Fruit fly (Drosophila melanogaster) whole organism, embryonic: ENCODE data around the gene CG42728.

Experiments used
- Adf1 ChIP-seq: fragments of 200-800 bp; sonication (Bioruptor generic); IDR thresholded peaks from 2 replicates; pipeline ENCODE4 v1.3.6; 2022; ENCODE audit warnings: missing biosample characterization, missing genetic modification characterization
- Aef1 ChIP-seq: fragments of 200-800 bp; sonication (Bioruptor generic); IDR thresholded peaks from 3 replicates; pipeline ENCODE4 v1.3.6; 2022; ENCODE audit warnings: missing biosample characterization, missing genetic modification characterization
- CG12769 ChIP-seq: fragments of 200-800 bp; sonication (Bioruptor generic); optimal IDR thresholded peaks from 2 replicates; lab custom pipeline; 2019; ENCODE audit warnings: missing biosample characterization, mild to moderate bottlenecking, missing genetic modification characterization, moderate library complexity
- CG14014 ChIP-seq: fragments of 200-800 bp; sonication (Bioruptor generic); IDR thresholded peaks from 2 replicates; pipeline ENCODE4 v1.3.6; 2022; ENCODE audit warnings: missing biosample characterization, missing genetic modification characterization
- CG17186 ChIP-seq: fragments of 200-800 bp; sonication (Bioruptor generic); optimal IDR thresholded peaks from 3 replicates; lab custom pipeline; 2017; ENCODE audit warnings: missing biosample characterization, missing genetic modification reagents, missing genetic modification characterization
- CG17829 ChIP-seq: fragments of 200-800 bp; optimal IDR thresholded peaks from 2 replicates; lab custom pipeline; 2019; ENCODE audit warnings: missing biosample characterization, mild to moderate bottlenecking, missing genetic modification characterization, moderate library complexity
- CG1792 ChIP-seq: fragments of 200-800 bp; sonication (Bioruptor generic); optimal IDR thresholded peaks from 2 replicates; lab custom pipeline; 2016; ENCODE audit warnings: missing biosample characterization, missing genetic modification characterization
- CG31388 ChIP-seq: fragments of 200-800 bp; sonication (Bioruptor generic); optimal IDR thresholded peaks from 2 replicates; lab custom pipeline; 2016; ENCODE audit warnings: missing biosample characterization, missing genetic modification characterization
- CG3995 ChIP-seq: fragments of 200-800 bp; sonication (Bioruptor generic); optimal IDR thresholded peaks from 3 replicates; lab custom pipeline; 2016; ENCODE audit warnings: missing biosample characterization, missing genetic modification characterization
- CG42726 ChIP-seq: fragments of 200-800 bp; sonication (Bioruptor generic); IDR thresholded peaks from 2 replicates; pipeline ENCODE4 v1.3.6; 2022; ENCODE audit warnings: missing biosample characterization, missing genetic modification characterization; ENCODE audit not compliant: partially characterized antibody
- CG4707 ChIP-seq: fragments of 200-800 bp; sonication (Bioruptor generic); optimal IDR thresholded peaks from 2 replicates; lab custom pipeline; 2018; ENCODE audit warnings: missing biosample characterization, mild to moderate bottlenecking, missing genetic modification characterization, moderate library complexity
- CG6683 ChIP-seq: fragments of 200-800 bp; sonication (Bioruptor generic); optimal IDR thresholded peaks from 2 replicates; lab custom pipeline; 2017; ENCODE audit warnings: missing biosample characterization, mild to moderate bottlenecking, missing genetic modification characterization, missing genetic modification reagents
- CG7357 ChIP-seq: fragments of 200-800 bp; sonication (Bioruptor generic); IDR thresholded peaks from 3 replicates; pipeline ENCODE4 v1.3.6; 2022; ENCODE audit warnings: missing biosample characterization, missing genetic modification characterization
- CG9215 ChIP-seq: fragments of 200-800 bp; sonication (Bioruptor generic); IDR thresholded peaks from 2 replicates; pipeline ENCODE4 v1.3.6; 2022; ENCODE audit warnings: missing biosample characterization, missing genetic modification characterization
- CkIIα-i1 ChIP-seq: fragments of 200-800 bp; sonication (Bioruptor generic); IDR thresholded peaks from 2 replicates; pipeline ENCODE4 v1.3.6; 2022; ENCODE audit warnings: missing biosample characterization, missing genetic modification characterization
- CoRest ChIP-seq: fragments of 200-800 bp; sonication (Bioruptor generic); optimal IDR thresholded peaks from 3 replicates; lab custom pipeline; 2018; ENCODE audit warnings: missing biosample characterization, mild to moderate bottlenecking, missing genetic modification characterization, moderate library complexity
- D19B ChIP-seq: fragments of 200-800 bp; sonication (Bioruptor generic); optimal IDR thresholded peaks from 2 replicates; lab custom pipeline; 2017; ENCODE audit warnings: missing biosample characterization, mild to moderate bottlenecking, missing genetic modification characterization
- Dip3 ChIP-seq: fragments of 200-800 bp; sonication (Bioruptor generic); optimal IDR thresholded peaks from 3 replicates; lab custom pipeline; 2016; ENCODE audit warnings: missing biosample characterization, missing genetic modification characterization
- HLH4C ChIP-seq: fragments of 200-800 bp; sonication (Bioruptor generic); IDR thresholded peaks from 3 replicates; pipeline ENCODE4 v1.3.6; 2022; ENCODE audit warnings: missing biosample characterization, missing genetic modification characterization; ENCODE audit not compliant: partially characterized antibody
- Lim3 ChIP-seq: fragments of 200-800 bp; sonication (Bioruptor generic); IDR thresholded peaks from 2 replicates; pipeline ENCODE4 v1.3.6; 2022; ENCODE audit warnings: missing biosample characterization, missing genetic modification characterization
- Meics ChIP-seq: fragments of 200-800 bp; sonication (Bioruptor generic); optimal IDR thresholded peaks from 2 replicates; lab custom pipeline; 2017; ENCODE audit warnings: missing biosample characterization, mild to moderate bottlenecking, missing genetic modification characterization
- Oli ChIP-seq: fragments of 200-800 bp; sonication (Bioruptor generic); optimal IDR thresholded peaks from 2 replicates; lab custom pipeline; 2018; ENCODE audit warnings: missing biosample characterization, mild to moderate bottlenecking, missing genetic modification characterization, moderate library complexity
- Ravus ChIP-seq: fragments of 200-800 bp; sonication (Bioruptor generic); IDR thresholded peaks from 2 replicates; pipeline ENCODE4 v1.3.6; 2022; ENCODE audit warnings: missing biosample characterization, missing genetic modification characterization
- Taf1 ChIP-seq: fragments of 200-800 bp; sonication (Bioruptor generic); IDR thresholded peaks from 2 replicates; pipeline ENCODE4 v1.3.6; 2022; ENCODE audit warnings: missing biosample characterization, missing genetic modification characterization
- Tbp ChIP-seq: fragments of >200 bp; optimal IDR thresholded peaks from 2 replicates; lab custom pipeline; 2018; ENCODE audit warnings: missing biosample characterization, missing genetic modification characterization
- abd-A ChIP-seq: fragments of 200-800 bp; sonication (Bioruptor generic); optimal IDR thresholded peaks from 3 replicates; lab custom pipeline; 2019; ENCODE audit warnings: missing biosample characterization, mild to moderate bottlenecking, missing genetic modification characterization, moderate library complexity
- bab2 ChIP-seq: fragments of 200-800 bp; sonication (Bioruptor generic); optimal IDR thresholded peaks from 2 replicates; lab custom pipeline; 2016; ENCODE audit warnings: missing biosample characterization, missing genetic modification characterization
- bbx ChIP-seq: fragments of 200-800 bp; sonication (Bioruptor generic); IDR thresholded peaks from 2 replicates; pipeline ENCODE4 v1.3.6; 2022; ENCODE audit warnings: missing biosample characterization, missing genetic modification characterization; ENCODE audit not compliant: partially characterized antibody
- bigmax ChIP-seq: fragments of 200-800 bp; sonication (Bioruptor generic); optimal IDR thresholded peaks from 2 replicates; lab custom pipeline; 2018; ENCODE audit warnings: missing biosample characterization, mild to moderate bottlenecking, missing genetic modification characterization
- btn ChIP-seq: fragments of 200-800 bp; sonication (Bioruptor generic); optimal IDR thresholded peaks from 2 replicates; lab custom pipeline; 2016; ENCODE audit warnings: missing biosample characterization, missing genetic modification characterization
- danr ChIP-seq: fragments of 200-800 bp; sonication (Bioruptor generic); IDR thresholded peaks from 2 replicates; pipeline ENCODE4 v1.3.6; 2022; ENCODE audit warnings: missing biosample characterization, missing genetic modification characterization
- disco-r ChIP-seq: fragments of 200-800 bp; sonication (Bioruptor generic); optimal IDR thresholded peaks from 2 replicates; lab custom pipeline; 2016; ENCODE audit warnings: missing biosample characterization, missing genetic modification characterization
- dm ChIP-seq: fragments of 200-800 bp; sonication (Bioruptor generic); optimal IDR thresholded peaks from 3 replicates; lab custom pipeline; 2016; ENCODE audit warnings: missing biosample characterization, missing genetic modification characterization
- dpn ChIP-seq, 2 experiments: fragments of 200-800 bp; sonication (Bioruptor generic); optimal IDR thresholded peaks; 3 replicates each; lab custom pipeline; 2016; ENCODE audit warnings: missing biosample characterization in 2 of 2, missing genetic modification characterization in 2 of 2
- emc ChIP-seq: fragments of 200-800 bp; sonication (Bioruptor generic); optimal IDR thresholded peaks from 2 replicates; lab custom pipeline; 2016; ENCODE audit warnings: missing biosample characterization, missing genetic modification characterization
- fd64A ChIP-seq: fragments of 200-800 bp; sonication (Bioruptor generic); optimal IDR thresholded peaks from 3 replicates; lab custom pipeline; 2018; ENCODE audit warnings: missing biosample characterization, mild to moderate bottlenecking, missing genetic modification characterization
- gfzf ChIP-seq: fragments of 200-800 bp; sonication (Bioruptor generic); optimal IDR thresholded peaks from 2 replicates; lab custom pipeline; 2016; ENCODE audit warnings: missing biosample characterization, mild to moderate bottlenecking, missing genetic modification characterization, moderate library complexity
- grau ChIP-seq: fragments of 200-800 bp; optimal IDR thresholded peaks from 3 replicates; lab custom pipeline; 2019; ENCODE audit warnings: missing biosample characterization, mild to moderate bottlenecking, missing genetic modification characterization, moderate library complexity
- hkb ChIP-seq, 2 experiments: fragments of 200-800 bp in 1 of 2; fragments of >200 bp in 1 of 2; sonication (Bioruptor generic) in 1 of 2; IDR thresholded peaks in 1 of 2; optimal IDR thresholded peaks in 1 of 2; 2 replicates each; pipeline versions ENCODE4 v1.3.6 to Lab custom; 2017 to 2022; ENCODE audit warnings: missing biosample characterization in 1 of 2, missing genetic modification characterization in 1 of 2
- ind ChIP-seq: fragments of 200-800 bp; sonication (Bioruptor generic); optimal IDR thresholded peaks from 3 replicates; lab custom pipeline; 2016; ENCODE audit warnings: missing biosample characterization, missing genetic modification characterization
- nmo ChIP-seq: fragments of 200-800 bp; sonication (Bioruptor generic); optimal IDR thresholded peaks from 2 replicates; lab custom pipeline; 2018; ENCODE audit warnings: missing biosample characterization, mild to moderate bottlenecking, missing genetic modification characterization, moderate library complexity
- otp ChIP-seq: fragments of 200-800 bp; sonication (Bioruptor generic); IDR thresholded peaks from 3 replicates; pipeline ENCODE4, ENCODE4 v1.3.6; 2022; ENCODE audit warnings: missing biosample characterization, missing genetic modification characterization
- psq ChIP-seq: fragments of 200-800 bp; sonication (Bioruptor generic); optimal IDR thresholded peaks from 2 replicates; lab custom pipeline; 2017; ENCODE audit warnings: missing biosample characterization, missing genetic modification characterization
- repo ChIP-seq: fragments of 200-800 bp; sonication (Bioruptor generic); optimal IDR thresholded peaks from 2 replicates; lab custom pipeline; 2016; ENCODE audit warnings: missing biosample characterization, missing genetic modification characterization
- sc ChIP-seq, 3 experiments: fragments of >200 bp in 2 of 3; fragments of 200-800 bp in 1 of 3; sonication (Bioruptor generic) in 1 of 3; optimal IDR thresholded peaks; 2 replicates in 2 of 3; 3 replicates in 1 of 3; lab custom pipeline; 2017; ENCODE audit warnings: mild to moderate bottlenecking in 1 of 3, missing biosample characterization in 1 of 3, missing genetic modification characterization in 1 of 3, missing genetic modification reagents in 1 of 3
- sima ChIP-seq: fragments of 200-800 bp; sonication (Bioruptor generic); optimal IDR thresholded peaks from 2 replicates; lab custom pipeline; 2016; ENCODE audit warnings: missing biosample characterization, missing genetic modification characterization
- tin ChIP-seq: fragments of 200-800 bp; sonication (Bioruptor generic); optimal IDR thresholded peaks from 3 replicates; lab custom pipeline; 2016; ENCODE audit warnings: missing biosample characterization, missing genetic modification characterization
- vvl ChIP-seq: fragments of 200-800 bp; sonication (Bioruptor generic); IDR thresholded peaks from 2 replicates; pipeline ENCODE4 v1.3.6; 2022; ENCODE audit warnings: missing biosample characterization, missing genetic modification characterization
- yki ChIP-seq: fragments of >200 bp; optimal IDR thresholded peaks from 3 replicates; lab custom pipeline; 2018

The CG42728 gene

dm6 chr3L:15563058-15563850 is 35.3 kb upstream of the CG42728 start, which contains the start of the genes CG7739 and SCCRO (continued):
- TF ChIP-seq sc (optimal IDR thresholded peaks at IDR 0.05; lab: Kevin White, UChicago) (no peak), sc (GFP tag; optimal IDR thresholded peaks at IDR 0.05; lab: Kevin White, UChicago) (no peak), grau (tag; lab: Kevin White, UChicago) (peak; percentile 69), yki (lab: Kevin White, UChicago) (no peak), repo (GFP tag; lab: Kevin White, UChicago) (no peak), fd64A (GFP tag; lab: Kevin White, UChicago) (no peak), abd-A (no peak), CG6683 (GFP tag; lab: Kevin White, UChicago) (no peak), bigmax (GFP tag; lab: Kevin White, UChicago) (no peak), CG31388 (GFP tag; lab: Kevin White, UChicago) (no peak), tin (peak; percentile 65), CG42726 (no peak), btn (GFP tag; lab: Kevin White, UChicago) (no peak), danr (GFP tag; lab: Robert Waterston, UW) (peak; percentile 8; the same call in 1 of the 2 replicates), CG17829 (tag; lab: Kevin White, UChicago) (peak; percentile 71), psq (GFP tag; lab: Kevin White, UChicago) (peak; percentile 50), D19B (GFP tag; lab: Kevin White, UChicago) (no peak), CG14014 (GFP tag; lab: Robert Waterston, UW) (peak; percentile 76; the same call in 1 of the 2 replicates), Aef1 (GFP tag; lab: Robert Waterston, UW) (peak; percentile 66), dm (peak; percentile 12), bbx (peak; percentile 50; the same call in 1 of the 2 replicates), CoRest (peak; percentile 74), CG12769 (tag; lab: Kevin White, UChicago) (no peak), CkIIα-i1 (no peak), CG3995 (GFP tag; lab: Kevin White, UChicago) (peak; percentile 93), Lim3 (no peak), Taf1 (GFP tag; lab: Robert Waterston, UW) (0 out of 2 replicates have a peak, but pooled peaks have one; percentile 5), Oli (peak; percentile 29), disco-r (no peak), Adf1 (GFP tag; lab: Robert Waterston, UW) (peak; percentile 47), Ravus (GFP tag; lab: Robert Waterston, UW) (peak; percentile 10; the same call in 1 of the 2 replicates), dpn (GFP tag; optimal IDR thresholded peaks at IDR 0.05; lab: Kevin White, UChicago) (peak; percentile 22 to 23), sima (GFP tag; lab: Kevin White, UChicago) (no peak), Tbp (GFP tag; lab: Kevin White, UChicago) (no peak), bab2 (GFP tag; lab: Kevin White, UChicago) (no peak), CG4707 (GFP tag; lab: Kevin White, UChicago) (no peak), CG7357 (GFP tag; lab: Robert Waterston, UW) (peak; percentile 93), hkb (optimal IDR thresholded peaks at IDR 0.05; lab: Kevin White, UChicago) (no peak), hkb (GFP tag; IDR thresholded peaks at IDR 0.05; lab: Robert Waterston, UW) (no peak), gfzf (GFP tag; lab: Kevin White, UChicago) (peak; percentile 66), CG17186 (GFP tag; lab: Kevin White, UChicago) (no peak), HLH4C (GFP tag; lab: Robert Waterston, UW) (no peak; the same call in 1 of the 3 replicates), Meics (no peak), nmo (peak; percentile 65), CG1792 (no peak), ind (GFP tag; lab: Kevin White, UChicago) (peak; percentile 57), otp (GFP tag; lab: Robert Waterston, UW) (0 out of 3 replicates have a peak, but pooled peaks have one; percentile 31), CG9215 (GFP tag; lab: Robert Waterston, UW) (peak; percentile 53), Dip3 (GFP tag; lab: Kevin White, UChicago) (peak; percentile 30), vvl (GFP tag; lab: Robert Waterston, UW) (peak; percentile 82), emc (no peak)
